Fruit fly (Drosophila melanogaster) whole organism, embryonic: ENCODE results near the gene CG43051.

Experiments used
- CG10209 ChIP-seq: fragments of 200-800 bp; sonication (Bioruptor generic); optimal IDR thresholded peaks from 3 replicates; lab custom pipeline; 2017; ENCODE audit warnings: missing biosample characterization, mild to moderate bottlenecking, missing genetic modification characterization, missing genetic modification reagents
- CG12299 ChIP-seq: fragments of 200-800 bp; sonication (Bioruptor generic); optimal IDR thresholded peaks from 2 replicates; lab custom pipeline; 2018; ENCODE audit warnings: missing biosample characterization, mild to moderate bottlenecking, missing genetic modification characterization
- CG13123 ChIP-seq: fragments of 200-800 bp; sonication (Bioruptor generic); optimal IDR thresholded peaks from 2 replicates; lab custom pipeline; 2016; ENCODE audit warnings: missing biosample characterization, missing genetic modification characterization
- CG13287 ChIP-seq: fragments of 200-800 bp; sonication (Bioruptor generic); IDR thresholded peaks from 2 replicates; pipeline ENCODE4 v1.3.6; 2022; ENCODE audit warnings: missing biosample characterization, missing genetic modification characterization; ENCODE audit not compliant: partially characterized antibody
- CG15696 ChIP-seq: fragments of 200-800 bp; sonication (Bioruptor generic); optimal IDR thresholded peaks from 2 replicates; lab custom pipeline; 2019; ENCODE audit warnings: missing biosample characterization, mild to moderate bottlenecking, missing genetic modification characterization, moderate library complexity
- CG1647 ChIP-seq: fragments of 200-800 bp; sonication (Bioruptor generic); optimal IDR thresholded peaks from 3 replicates; lab custom pipeline; 2016; ENCODE audit warnings: missing biosample characterization, missing genetic modification characterization
- CG17829 ChIP-seq: fragments of 200-800 bp; optimal IDR thresholded peaks from 2 replicates; lab custom pipeline; 2019; ENCODE audit warnings: missing biosample characterization, mild to moderate bottlenecking, missing genetic modification characterization, moderate library complexity
- CG18262 ChIP-seq: fragments of 200-800 bp; optimal IDR thresholded peaks from 3 replicates; lab custom pipeline; 2019; ENCODE audit warnings: missing biosample characterization, mild to moderate bottlenecking, missing genetic modification characterization, moderate library complexity
- CG18476 ChIP-seq: fragments of 200-800 bp; sonication (Bioruptor generic); optimal IDR thresholded peaks from 2 replicates; lab custom pipeline; 2016; ENCODE audit warnings: missing biosample characterization, mild to moderate bottlenecking, missing genetic modification characterization
- CG2120 ChIP-seq: fragments of 200-800 bp; sonication (Bioruptor generic); optimal IDR thresholded peaks from 3 replicates; lab custom pipeline; 2016; ENCODE audit warnings: missing biosample characterization, missing genetic modification characterization
- CG2202 ChIP-seq: fragments of 200-800 bp; sonication (Bioruptor generic); optimal IDR thresholded peaks from 2 replicates; lab custom pipeline; 2018; ENCODE audit warnings: missing biosample characterization, mild to moderate bottlenecking, missing genetic modification characterization
- CG30403 ChIP-seq: fragments of 200-800 bp; sonication (Bioruptor generic); optimal IDR thresholded peaks from 3 replicates; lab custom pipeline; 2016; ENCODE audit warnings: missing biosample characterization, missing genetic modification characterization
- CG31224 ChIP-seq: fragments of 200-800 bp; sonication (Bioruptor generic); IDR thresholded peaks from 2 replicates; pipeline ENCODE4 v1.3.6; 2022; ENCODE audit warnings: missing biosample characterization, missing genetic modification characterization
- CG32772 ChIP-seq: fragments of 200-800 bp; sonication (Bioruptor generic); IDR thresholded peaks from 2 replicates; pipeline ENCODE4 v1.3.6; 2022; ENCODE audit warnings: missing biosample characterization, missing genetic modification characterization
- CG3995 ChIP-seq: fragments of 200-800 bp; sonication (Bioruptor generic); optimal IDR thresholded peaks from 3 replicates; lab custom pipeline; 2016; ENCODE audit warnings: missing biosample characterization, missing genetic modification characterization
- CG9437 ChIP-seq: fragments of 200-800 bp; sonication (Bioruptor generic); optimal IDR thresholded peaks from 2 replicates; lab custom pipeline; 2018; ENCODE audit warnings: missing biosample characterization, mild to moderate bottlenecking, missing genetic modification characterization
- CG9609 ChIP-seq: fragments of 200-800 bp; sonication (Bioruptor generic); optimal IDR thresholded peaks from 3 replicates; lab custom pipeline; 2016; ENCODE audit warnings: missing biosample characterization, missing genetic modification characterization
- CG9817 ChIP-seq: fragments of 200-800 bp; sonication (Bioruptor generic); optimal IDR thresholded peaks from 2 replicates; lab custom pipeline; 2018; ENCODE audit warnings: missing biosample characterization, mild to moderate bottlenecking, missing genetic modification characterization, moderate library complexity
- CHES-1-like ChIP-seq: fragments of 200-800 bp; sonication (Bioruptor generic); optimal IDR thresholded peaks from 2 replicates; lab custom pipeline; 2016; ENCODE audit warnings: missing biosample characterization, missing genetic modification characterization
- D19A ChIP-seq: fragments of 200-800 bp; optimal IDR thresholded peaks from 3 replicates; lab custom pipeline; 2019; ENCODE audit warnings: missing biosample characterization, mild to moderate bottlenecking, missing genetic modification characterization, moderate library complexity
- Drgx ChIP-seq: fragments of 200-800 bp; sonication (Bioruptor generic); IDR thresholded peaks from 2 replicates; pipeline ENCODE4 v1.3.6; 2022; ENCODE audit warnings: missing biosample characterization, missing genetic modification characterization
- ERR ChIP-seq: fragments of 200-800 bp; sonication (Bioruptor generic); optimal IDR thresholded peaks from 2 replicates; lab custom pipeline; 2016; ENCODE audit warnings: missing biosample characterization, missing genetic modification characterization
- Fer2 ChIP-seq: fragments of 200-800 bp; sonication (Bioruptor generic); optimal IDR thresholded peaks from 2 replicates; lab custom pipeline; 2018; ENCODE audit warnings: missing biosample characterization, mild to moderate bottlenecking, missing genetic modification characterization, moderate library complexity
- GATAe ChIP-seq: fragments of 200-800 bp; sonication (Bioruptor generic); conservative IDR thresholded peaks from 2 replicates; pipeline ENCODE4 v1.3.6; 2022; ENCODE audit warnings: missing biosample characterization, missing genetic modification characterization
- H15 ChIP-seq: fragments of 200-800 bp; sonication (Bioruptor generic); IDR thresholded peaks from 3 replicates; pipeline ENCODE4 v1.3.6; 2022; ENCODE audit warnings: missing biosample characterization, missing genetic modification characterization
- HLH54F ChIP-seq: fragments of 200-800 bp; sonication (Bioruptor generic); optimal IDR thresholded peaks from 3 replicates; lab custom pipeline; 2016; ENCODE audit warnings: missing biosample characterization, missing genetic modification characterization
- Jarid2 ChIP-seq: fragments of 200-800 bp; sonication (Bioruptor generic); optimal IDR thresholded peaks from 3 replicates; lab custom pipeline; 2017; ENCODE audit warnings: mild to moderate bottlenecking, missing biosample characterization, missing genetic modification reagents, missing genetic modification characterization
- Med ChIP-seq: fragments of 200-800 bp; sonication (Bioruptor generic); peaks from one replicate; lab custom pipeline; 2016; ENCODE audit warnings: missing biosample characterization, missing genetic modification characterization, mild to moderate bottlenecking, inconsistent platforms, moderate library complexity
- Neu2 ChIP-seq: fragments of 200-800 bp; sonication (Bioruptor generic); optimal IDR thresholded peaks from 3 replicates; lab custom pipeline; 2016; ENCODE audit warnings: missing biosample characterization, missing genetic modification characterization, borderline replicate concordance
- Sin3A ChIP-seq: fragments of >200 bp; optimal IDR thresholded peaks from 2 replicates; lab custom pipeline; 2018
- Sox100B ChIP-seq: fragments of 200-800 bp; sonication (Bioruptor generic); optimal IDR thresholded peaks from 3 replicates; lab custom pipeline; 2018; ENCODE audit warnings: missing biosample characterization, mild to moderate bottlenecking, missing genetic modification characterization
- Sox102F ChIP-seq: fragments of 200-800 bp; sonication (Bioruptor generic); optimal IDR thresholded peaks from 2 replicates; lab custom pipeline; 2018; ENCODE audit warnings: missing biosample characterization, mild to moderate bottlenecking, missing genetic modification characterization, moderate library complexity
- caup ChIP-seq: fragments of 200-800 bp; sonication (Bioruptor generic); optimal IDR thresholded peaks from 3 replicates; lab custom pipeline; 2017; ENCODE audit warnings: missing biosample characterization, mild to moderate bottlenecking, missing genetic modification characterization, moderate library complexity; ENCODE audit not compliant: severe bottlenecking
- fd64A ChIP-seq: fragments of 200-800 bp; sonication (Bioruptor generic); optimal IDR thresholded peaks from 3 replicates; lab custom pipeline; 2018; ENCODE audit warnings: missing biosample characterization, mild to moderate bottlenecking, missing genetic modification characterization
- fru ChIP-seq: fragments of >200 bp; optimal IDR thresholded peaks from 2 replicates; lab custom pipeline; 2017
- fu2 ChIP-seq: fragments of 200-800 bp; sonication (Bioruptor generic); optimal IDR thresholded peaks from 2 replicates; lab custom pipeline; 2016; ENCODE audit warnings: missing biosample characterization, missing genetic modification characterization
- gce ChIP-seq: fragments of 200-800 bp; sonication (Bioruptor generic); IDR thresholded peaks from 3 replicates; pipeline ENCODE4 v1.3.6; 2022; ENCODE audit warnings: missing biosample characterization, missing genetic modification characterization
- insv ChIP-seq, 2 experiments: fragments of 200-800 bp; sonication (Bioruptor generic); optimal IDR thresholded peaks; 3 replicates each; lab custom pipeline; 2016 to 2018; ENCODE audit warnings: missing biosample characterization in 2 of 2, missing genetic modification characterization in 2 of 2
- lilli ChIP-seq: fragments of 200-800 bp; sonication (Bioruptor generic); optimal IDR thresholded peaks from 3 replicates; lab custom pipeline; 2016; ENCODE audit warnings: missing biosample characterization, missing genetic modification characterization
- luna ChIP-seq: fragments of 200-800 bp; sonication (Bioruptor generic); optimal IDR thresholded peaks from 2 replicates; lab custom pipeline; 2016; ENCODE audit warnings: missing biosample characterization, missing genetic modification characterization
- nom ChIP-seq: fragments of 200-800 bp; sonication (Bioruptor generic); optimal IDR thresholded peaks from 2 replicates; lab custom pipeline; 2017; ENCODE audit warnings: missing biosample characterization, missing genetic modification characterization, mild to moderate bottlenecking, moderate library complexity, missing genetic modification reagents
- rib ChIP-seq: fragments of 200-800 bp; sonication (Bioruptor generic); IDR thresholded peaks from 2 replicates; pipeline ENCODE4 v1.3.6; 2022; ENCODE audit warnings: missing biosample characterization, missing genetic modification characterization
- ro ChIP-seq: fragments of 200-800 bp; sonication (Bioruptor generic); IDR thresholded peaks from 2 replicates; pipeline ENCODE4 v1.3.6; 2022; ENCODE audit warnings: missing biosample characterization, missing genetic modification characterization
- sd ChIP-seq: fragments of 200-800 bp; sonication (Bioruptor generic); optimal IDR thresholded peaks from 3 replicates; lab custom pipeline; 2018; ENCODE audit warnings: missing biosample characterization, mild to moderate bottlenecking, missing genetic modification characterization, moderate library complexity
- sens-2 ChIP-seq: fragments of 200-800 bp; sonication (Bioruptor generic); IDR thresholded peaks from 2 replicates; pipeline ENCODE4 v1.3.6; 2022; ENCODE audit warnings: missing biosample characterization, missing genetic modification characterization
- seq ChIP-seq: fragments of 200-800 bp; sonication (Bioruptor generic); IDR thresholded peaks from 2 replicates; pipeline ENCODE4 v1.3.6; 2022; ENCODE audit warnings: missing biosample characterization, missing genetic modification characterization
- toy ChIP-seq: fragments of 200-800 bp; sonication (Bioruptor generic); IDR thresholded peaks from 2 replicates; pipeline ENCODE4 v1.3.6; 2022; ENCODE audit warnings: missing biosample characterization, missing genetic modification characterization
- ttk ChIP-seq: fragments of 200-800 bp; sonication (Bioruptor generic); IDR thresholded peaks from 2 replicates; pipeline ENCODE4 v2.1.2; 2022; ENCODE audit warnings: missing biosample characterization, missing genetic modification characterization
- wdn ChIP-seq: fragments of 200-800 bp; sonication (Bioruptor generic); IDR thresholded peaks from 2 replicates; pipeline ENCODE4 v1.3.6; 2022; ENCODE audit warnings: missing biosample characterization, missing genetic modification characterization
- zen ChIP-seq: fragments of 200-800 bp; sonication (Bioruptor generic); optimal IDR thresholded peaks from 3 replicates; lab custom pipeline; 2018; ENCODE audit warnings: missing biosample characterization, mild to moderate bottlenecking, missing genetic modification characterization, moderate library complexity

Gene CG43051

dm6 chr2L:12465164-12466011, 42.4 kb upstream of the CG43051 start (continued):
- no peak for TF ChIP-seq CG9817
- TF ChIP-seq zen (tag; lab: Kevin White, UChicago) = no peak
- TF ChIP-seq Fer2 = no peak
- TF ChIP-seq CG12299 (tag; lab: Kevin White, UChicago) = peak; percentile 10
- no peak for TF ChIP-seq CG9609 (GFP tag; lab: Kevin White, UChicago)
- TF ChIP-seq nom (GFP tag; lab: Kevin White, UChicago) = no peak
- TF ChIP-seq ERR (GFP tag; lab: Kevin White, UChicago) = no peak
- peak; percentile 69 for TF ChIP-seq CG15696 (tag; lab: Kevin White, UChicago)
- TF ChIP-seq CG30403 = no peak
- TF ChIP-seq Jarid2 (GFP tag; lab: Kevin White, UChicago) = peak; percentile 10
- TF ChIP-seq ro = no peak
- TF ChIP-seq CHES-1-like (GFP tag; lab: Kevin White, UChicago) = no peak
- peak; percentile 46 for TF ChIP-seq Sox100B (GFP tag; lab: Kevin White, UChicago)
- TF ChIP-seq luna (GFP tag; lab: Kevin White, UChicago) = no peak
- TF ChIP-seq toy = no peak
- TF ChIP-seq CG31224 = no peak
- TF ChIP-seq insv (GFP tag; optimal IDR thresholded peaks at IDR 0.05; lab: Kevin White, UChicago) = no peak
- peak; percentile 27 for TF ChIP-seq CG18476 (GFP tag; lab: Kevin White, UChicago)
- TF ChIP-seq fd64A (GFP tag; lab: Kevin White, UChicago) = no peak
- peak; percentile 11 for TF ChIP-seq lilli (GFP tag; lab: Kevin White, UChicago)
- TF ChIP-seq GATAe (GFP tag; lab: Robert Waterston, UW) = no peak
- no peak for TF ChIP-seq CG13287 (GFP tag; lab: Robert Waterston, UW)
- peak; percentile 25 for TF ChIP-seq Sox102F (GFP tag; lab: Kevin White, UChicago)
- TF ChIP-seq CG2202 (tag; lab: Kevin White, UChicago) = peak; percentile 47
- TF ChIP-seq CG3995 (GFP tag; lab: Kevin White, UChicago) = no peak
- no peak for TF ChIP-seq CG13123
- TF ChIP-seq HLH54F (GFP tag; lab: Kevin White, UChicago) = no peak
- TF ChIP-seq rib (GFP tag; lab: Robert Waterston, UW) = no peak
- no peak for TF ChIP-seq fu2 (GFP tag; lab: Kevin White, UChicago)
- TF ChIP-seq fru (lab: Kevin White, UChicago) = no peak
- no peak for TF ChIP-seq CG2120 (GFP tag; lab: Kevin White, UChicago)
- 0 out of 2 replicates have a peak, but pooled peaks have one; percentile 22 for TF ChIP-seq seq (GFP tag; lab: Robert Waterston, UW)
- no peak for TF ChIP-seq sens-2 (GFP tag; lab: Robert Waterston, UW)
- TF ChIP-seq CG1647 (GFP tag; lab: Kevin White, UChicago) = no peak
- no peak for TF ChIP-seq Drgx
- no peak for TF ChIP-seq CG9437 (GFP tag; lab: Kevin White, UChicago)
- TF ChIP-seq Sin3A = no peak
- TF ChIP-seq CG10209 (GFP tag; lab: Kevin White, UChicago) = peak; percentile 60
- TF ChIP-seq wdn = no peak
- no peak for TF ChIP-seq H15 (GFP tag; lab: Robert Waterston, UW)
- peak; percentile 50; the same call in 1 of the 3 replicates for TF ChIP-seq gce (GFP tag; lab: Robert Waterston, UW)
- no peak for TF ChIP-seq D19A
- TF ChIP-seq CG18262 (tag; lab: Kevin White, UChicago) = peak; percentile 20
- no peak for TF ChIP-seq CG17829
- no peak for TF ChIP-seq caup
- no peak for TF ChIP-seq CG32772 (GFP tag; lab: Robert Waterston, UW)
- TF ChIP-seq Med = peak; percentile 72
- TF ChIP-seq ttk = no peak
- no peak for TF ChIP-seq Neu2
- TF ChIP-seq sd (tag; lab: Kevin White, UChicago) = peak; percentile 49
